Fruit fly (Drosophila melanogaster) whole organism, embryonic: Measurements from ENCODE around the gene dnc.

ENCODE experiments used
- ATbp ChIP-seq: fragments of 200-800 bp; sonication (Bioruptor generic); optimal IDR thresholded peaks from 2 replicates; lab custom pipeline; 2017; ENCODE audit warnings: missing biosample characterization, mild to moderate bottlenecking, missing genetic modification characterization, missing genetic modification reagents
- CG10267 ChIP-seq: fragments of 200-800 bp; sonication (Bioruptor generic); optimal IDR thresholded peaks from 2 replicates; lab custom pipeline; 2018; ENCODE audit warnings: missing biosample characterization, mild to moderate bottlenecking, missing genetic modification characterization, moderate library complexity
- CG11456 ChIP-seq: fragments of 200-800 bp; sonication (Bioruptor generic); IDR thresholded peaks from 3 replicates; pipeline ENCODE4 v1.3.6; 2022; ENCODE audit warnings: missing biosample characterization, missing genetic modification characterization
- CG11695 ChIP-seq: fragments of 200-800 bp; sonication (Bioruptor generic); IDR thresholded peaks from 3 replicates; pipeline ENCODE4 v1.3.6; 2022; ENCODE audit warnings: missing biosample characterization, missing genetic modification characterization
- CG11723 ChIP-seq: fragments of 200-800 bp; sonication (Bioruptor generic); optimal IDR thresholded peaks from 2 replicates; lab custom pipeline; 2017; ENCODE audit warnings: missing biosample characterization, mild to moderate bottlenecking, missing genetic modification characterization
- CG12219 ChIP-seq: fragments of 200-800 bp; sonication (Bioruptor generic); optimal IDR thresholded peaks from 3 replicates; lab custom pipeline; 2018; ENCODE audit warnings: missing biosample characterization, mild to moderate bottlenecking, missing genetic modification characterization
- CG18011 ChIP-seq: fragments of 200-800 bp; sonication (Bioruptor generic); optimal IDR thresholded peaks from 2 replicates; lab custom pipeline; 2017; ENCODE audit warnings: missing biosample characterization, missing genetic modification characterization, mild to moderate bottlenecking, moderate library complexity, missing genotype
- CG2129 ChIP-seq: fragments of 200-800 bp; sonication (Bioruptor generic); IDR thresholded peaks from 2 replicates; pipeline ENCODE4 v1.3.6; 2022; ENCODE audit warnings: missing biosample characterization, missing genetic modification characterization; ENCODE audit not compliant: partially characterized antibody
- CG30403 ChIP-seq: fragments of 200-800 bp; sonication (Bioruptor generic); optimal IDR thresholded peaks from 3 replicates; lab custom pipeline; 2016; ENCODE audit warnings: missing biosample characterization, missing genetic modification characterization
- CG3726 ChIP-seq: fragments of 200-800 bp; sonication (Bioruptor generic); IDR thresholded peaks from 3 replicates; pipeline ENCODE4, ENCODE4 v1.3.6; 2022; ENCODE audit warnings: missing biosample characterization, missing genetic modification characterization
- CG3847 ChIP-seq: fragments of 200-800 bp; sonication (Bioruptor generic); IDR thresholded peaks from 2 replicates; pipeline ENCODE4 v1.3.6; 2022; ENCODE audit warnings: missing biosample characterization, missing genetic modification characterization
- CG3995 ChIP-seq: fragments of 200-800 bp; sonication (Bioruptor generic); optimal IDR thresholded peaks from 3 replicates; lab custom pipeline; 2016; ENCODE audit warnings: missing biosample characterization, missing genetic modification characterization
- CG6254 ChIP-seq: fragments of 200-800 bp; sonication (Bioruptor generic); optimal IDR thresholded peaks from 3 replicates; lab custom pipeline; 2017; ENCODE audit warnings: mild to moderate bottlenecking, missing biosample characterization, missing genetic modification reagents, missing genetic modification characterization
- CG6272 ChIP-seq: fragments of 200-800 bp; sonication (Bioruptor generic); IDR thresholded peaks from 2 replicates; pipeline ENCODE4 v1.3.6; 2022; ENCODE audit warnings: missing biosample characterization, missing genetic modification characterization
- CG6683 ChIP-seq: fragments of 200-800 bp; sonication (Bioruptor generic); optimal IDR thresholded peaks from 2 replicates; lab custom pipeline; 2017; ENCODE audit warnings: missing biosample characterization, mild to moderate bottlenecking, missing genetic modification characterization, missing genetic modification reagents
- CHES-1-like ChIP-seq: fragments of 200-800 bp; sonication (Bioruptor generic); optimal IDR thresholded peaks from 2 replicates; lab custom pipeline; 2016; ENCODE audit warnings: missing biosample characterization, missing genetic modification characterization
- Elba2 ChIP-seq: fragments of 200-800 bp; sonication (Bioruptor generic); optimal IDR thresholded peaks from 3 replicates; lab custom pipeline; 2016; ENCODE audit warnings: missing biosample characterization, missing genetic modification characterization
- Fer1 ChIP-seq: fragments of 200-800 bp; sonication (Bioruptor generic); optimal IDR thresholded peaks from 2 replicates; lab custom pipeline; 2017; ENCODE audit warnings: missing biosample characterization, mild to moderate bottlenecking, missing genetic modification characterization
- HLH4C ChIP-seq: fragments of 200-800 bp; sonication (Bioruptor generic); IDR thresholded peaks from 3 replicates; pipeline ENCODE4 v1.3.6; 2022; ENCODE audit warnings: missing biosample characterization, missing genetic modification characterization; ENCODE audit not compliant: partially characterized antibody
- Hmr ChIP-seq: fragments of 200-800 bp; sonication (Bioruptor generic); optimal IDR thresholded peaks from 3 replicates; lab custom pipeline; 2017; ENCODE audit warnings: mild to moderate bottlenecking, missing biosample characterization, missing genetic modification reagents, missing genetic modification characterization
- Hr51 ChIP-seq, 2 experiments: fragments of 200-800 bp; sonication (Bioruptor generic); optimal IDR thresholded peaks; 2 replicates in 1 of 2; 3 replicates in 1 of 2; lab custom pipeline; 2016 to 2018; ENCODE audit warnings: missing biosample characterization in 2 of 2, missing genetic modification characterization in 2 of 2, mild to moderate bottlenecking in 1 of 2, moderate library complexity in 1 of 2
- Jarid2 ChIP-seq: fragments of 200-800 bp; sonication (Bioruptor generic); optimal IDR thresholded peaks from 3 replicates; lab custom pipeline; 2017; ENCODE audit warnings: mild to moderate bottlenecking, missing biosample characterization, missing genetic modification reagents, missing genetic modification characterization
- Lim3 ChIP-seq: fragments of 200-800 bp; sonication (Bioruptor generic); IDR thresholded peaks from 2 replicates; pipeline ENCODE4 v1.3.6; 2022; ENCODE audit warnings: missing biosample characterization, missing genetic modification characterization
- NC2α ChIP-seq: fragments of 200-800 bp; sonication (Bioruptor generic); optimal IDR thresholded peaks from 2 replicates; lab custom pipeline; 2016; ENCODE audit warnings: missing biosample characterization, missing genetic modification characterization
- Side ChIP-seq: fragments of 200-800 bp; sonication (Bioruptor generic); optimal IDR thresholded peaks from 2 replicates; lab custom pipeline; 2016; ENCODE audit warnings: missing biosample characterization, missing genetic modification characterization
- Sin3A ChIP-seq: fragments of >200 bp; optimal IDR thresholded peaks from 2 replicates; lab custom pipeline; 2018
- Sox102F ChIP-seq: fragments of 200-800 bp; sonication (Bioruptor generic); optimal IDR thresholded peaks from 2 replicates; lab custom pipeline; 2018; ENCODE audit warnings: missing biosample characterization, mild to moderate bottlenecking, missing genetic modification characterization, moderate library complexity
- Taf1 ChIP-seq: fragments of 200-800 bp; sonication (Bioruptor generic); IDR thresholded peaks from 2 replicates; pipeline ENCODE4 v1.3.6; 2022; ENCODE audit warnings: missing biosample characterization, missing genetic modification characterization
- Xrp1 ChIP-seq: fragments of 200-800 bp; sonication (Bioruptor generic); IDR thresholded peaks from 2 replicates; pipeline ENCODE4 v1.3.6; 2022; ENCODE audit warnings: missing biosample characterization, missing genetic modification characterization
- aop ChIP-seq: fragments of 200-800 bp; sonication (Bioruptor generic); IDR thresholded peaks from 2 replicates; pipeline ENCODE4 v1.3.6; 2022; ENCODE audit warnings: missing biosample characterization, missing genetic modification characterization
- bsh ChIP-seq, 2 experiments: fragments of 200-800 bp; sonication (Bioruptor generic); optimal IDR thresholded peaks; 2 replicates each; lab custom pipeline; 2017 to 2018; ENCODE audit warnings: mild to moderate bottlenecking in 2 of 2, missing biosample characterization in 2 of 2, missing genetic modification characterization in 2 of 2, moderate library complexity in 1 of 2
- btn ChIP-seq: fragments of 200-800 bp; sonication (Bioruptor generic); optimal IDR thresholded peaks from 2 replicates; lab custom pipeline; 2016; ENCODE audit warnings: missing biosample characterization, missing genetic modification characterization
- cato ChIP-seq: fragments of 200-800 bp; sonication (Bioruptor generic); optimal IDR thresholded peaks from 2 replicates; lab custom pipeline; 2016; ENCODE audit warnings: missing biosample characterization, missing genetic modification characterization, borderline replicate concordance
- caup ChIP-seq: fragments of 200-800 bp; sonication (Bioruptor generic); optimal IDR thresholded peaks from 3 replicates; lab custom pipeline; 2017; ENCODE audit warnings: missing biosample characterization, mild to moderate bottlenecking, missing genetic modification characterization, moderate library complexity; ENCODE audit not compliant: severe bottlenecking
- croc ChIP-seq: fragments of 200-800 bp; sonication (Bioruptor generic); conservative IDR thresholded peaks from 3 replicates; pipeline ENCODE4 v1.3.6; 2022; ENCODE audit warnings: missing biosample characterization, missing genetic modification characterization
- crol ChIP-seq: fragments of 200-800 bp; sonication (Bioruptor generic); IDR thresholded peaks from 2 replicates; pipeline ENCODE4 v1.3.6; 2022; ENCODE audit warnings: missing biosample characterization, missing genetic modification characterization
- gro ChIP-seq: fragments of 200-800 bp; sonication (Bioruptor generic); optimal IDR thresholded peaks from 2 replicates; lab custom pipeline; 2016; ENCODE audit warnings: missing biosample characterization, missing genetic modification characterization
- insv ChIP-seq, 2 experiments: fragments of 200-800 bp; sonication (Bioruptor generic); optimal IDR thresholded peaks; 3 replicates each; lab custom pipeline; 2016 to 2018; ENCODE audit warnings: missing biosample characterization in 2 of 2, missing genetic modification characterization in 2 of 2
- klu ChIP-seq: fragments of 200-800 bp; sonication (Bioruptor generic); IDR thresholded peaks from 2 replicates; pipeline ENCODE4 v1.3.6; 2022; ENCODE audit warnings: missing biosample characterization, missing genetic modification characterization
- knrl ChIP-seq: fragments of 200-800 bp; sonication (Bioruptor generic); IDR thresholded peaks from 3 replicates; pipeline ENCODE4 v1.3.6; 2022; ENCODE audit warnings: missing biosample characterization, missing genetic modification characterization; ENCODE audit not compliant: partially characterized antibody
- lov ChIP-seq, 2 experiments: fragments of 200-800 bp in 1 of 2; fragments of >200 bp in 1 of 2; sonication (Bioruptor generic) in 1 of 2; IDR thresholded peaks in 1 of 2; optimal IDR thresholded peaks in 1 of 2; 2 replicates in 1 of 2; 3 replicates in 1 of 2; pipeline versions ENCODE4 v1.3.6 to Lab custom; 2017 to 2022; ENCODE audit warnings: missing biosample characterization in 1 of 2, missing genetic modification characterization in 1 of 2
- luna ChIP-seq: fragments of 200-800 bp; sonication (Bioruptor generic); optimal IDR thresholded peaks from 2 replicates; lab custom pipeline; 2016; ENCODE audit warnings: missing biosample characterization, missing genetic modification characterization
- mld ChIP-seq: fragments of 200-800 bp; sonication (Bioruptor generic); IDR thresholded peaks from 3 replicates; pipeline ENCODE4 v1.3.6; 2022; ENCODE audit warnings: missing biosample characterization, missing genetic modification characterization; ENCODE audit not compliant: partially characterized antibody
- pfk ChIP-seq: fragments of 200-800 bp; sonication (Bioruptor generic); optimal IDR thresholded peaks from 2 replicates; lab custom pipeline; 2018; ENCODE audit warnings: missing biosample characterization, mild to moderate bottlenecking, missing genetic modification characterization, moderate library complexity
- pnt ChIP-seq: fragments of 200-800 bp; sonication (Bioruptor generic); optimal IDR thresholded peaks from 3 replicates; lab custom pipeline; 2016; ENCODE audit warnings: missing biosample characterization, missing genetic modification characterization
- prd ChIP-seq, 3 experiments: fragments of >200 bp in 2 of 3; fragments of 200-800 bp in 1 of 3; sonication (Bioruptor generic) in 1 of 3; optimal IDR thresholded peaks in 2 of 3; IDR thresholded peaks in 1 of 3; 2 replicates in 2 of 3; 3 replicates in 1 of 3; pipeline versions ENCODE4 v1.3.6 to Lab custom; 2017 to 2022; ENCODE audit warnings: missing biosample characterization in 1 of 3, missing genetic modification characterization in 1 of 3
- sima ChIP-seq: fragments of 200-800 bp; sonication (Bioruptor generic); optimal IDR thresholded peaks from 2 replicates; lab custom pipeline; 2016; ENCODE audit warnings: missing biosample characterization, missing genetic modification characterization
- zfh1 ChIP-seq: fragments of 200-800 bp; sonication (Bioruptor generic); IDR thresholded peaks from 3 replicates; pipeline ENCODE4 v1.3.6; 2022; ENCODE audit warnings: missing biosample characterization, missing genetic modification characterization

Gene dnc

DNA sequence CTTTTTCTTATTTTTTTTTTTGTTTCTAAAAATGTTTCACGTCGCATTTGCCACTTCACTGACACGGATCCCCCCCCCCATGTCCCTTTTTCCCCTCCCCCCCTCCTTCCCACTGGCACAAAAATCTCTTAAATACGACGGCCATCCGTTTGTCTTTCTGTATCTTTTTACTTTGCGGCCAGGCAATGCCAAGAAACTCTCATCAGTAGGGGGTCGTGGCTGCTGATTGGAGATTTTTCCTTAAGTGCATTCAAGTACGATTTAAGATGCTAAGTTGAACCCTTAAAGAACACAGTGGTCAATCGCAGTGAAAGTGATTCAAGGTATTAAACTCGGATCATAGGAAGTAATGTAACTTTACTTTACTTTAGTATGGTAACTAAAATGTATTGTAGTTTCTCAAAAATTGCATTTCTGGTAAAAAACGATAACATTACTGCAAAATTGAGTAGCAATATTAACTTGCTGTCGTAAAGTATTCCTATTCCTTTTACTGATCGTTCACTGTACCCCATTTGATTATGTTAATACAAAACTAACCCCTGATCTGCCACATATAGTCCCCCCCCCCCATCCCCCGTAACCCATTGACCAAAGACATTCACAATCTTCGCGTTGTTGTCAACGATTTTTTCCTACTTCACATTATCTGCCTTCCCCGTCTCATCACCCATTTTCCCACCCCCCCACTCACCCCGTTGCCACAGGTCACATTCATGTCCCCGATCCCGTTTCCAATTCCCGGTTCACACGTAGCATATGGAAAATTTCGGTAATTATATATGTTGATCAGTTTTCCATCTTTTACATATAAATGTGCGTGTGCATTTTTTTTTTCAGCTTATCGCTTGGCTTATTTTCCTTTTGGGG is 168.4 kb downstream of the dnc start (continued):
- TF ChIP-seq Fer1 (GFP tag; lab: Kevin White, UChicago) (no peak), CHES-1-like (GFP tag; lab: Kevin White, UChicago) (no peak), CG3847 (no peak), zfh1 (GFP tag; lab: Robert Waterston, UW) (no peak), CG18011 (GFP tag; lab: Kevin White, UChicago) (no peak), CG3995 (GFP tag; lab: Kevin White, UChicago) (no peak), HLH4C (GFP tag; lab: Robert Waterston, UW) (no peak), CG6683 (GFP tag; lab: Kevin White, UChicago) (no peak), CG30403 (GFP tag; lab: Kevin White, UChicago) (no peak), cato (GFP tag; lab: Kevin White, UChicago) (no peak), Elba2 (GFP tag; lab: Kevin White, UChicago) (no peak), croc (GFP tag; lab: Robert Waterston, UW) (no peak), NC2α (no peak), CG2129 (GFP tag; lab: Robert Waterston, UW) (no peak), sima (no peak), Hmr (GFP tag; lab: Kevin White, UChicago) (no peak), CG3726 (GFP tag; lab: Robert Waterston, UW) (no peak), knrl (GFP tag; lab: Robert Waterston, UW) (no peak), ATbp (no peak), klu (GFP tag; lab: Robert Waterston, UW) (no peak), Jarid2 (GFP tag; lab: Kevin White, UChicago) (no peak), luna (GFP tag; lab: Kevin White, UChicago) (no peak), CG6254 (GFP tag; lab: Kevin White, UChicago) (no peak), mld (GFP tag; lab: Robert Waterston, UW) (no peak), CG11695 (GFP tag; lab: Robert Waterston, UW) (no peak), CG11456 (no peak), caup (GFP tag; lab: Kevin White, UChicago) (no peak), Taf1 (GFP tag; lab: Robert Waterston, UW) (no peak), Side (no peak), CG10267 (tag; lab: Kevin White, UChicago) (no peak), crol (GFP tag; lab: Robert Waterston, UW) (peak; percentile 90), lov (optimal IDR thresholded peaks at IDR 0.05; lab: Kevin White, UChicago) (no peak), lov (GFP tag; IDR thresholded peaks at IDR 0.05; lab: Robert Waterston, UW) (no peak), insv (GFP tag; optimal IDR thresholded peaks at IDR 0.05; lab: Kevin White, UChicago) (peak in 1 of 2 experiments; percentile 83), Hr51 (GFP tag; optimal IDR thresholded peaks at IDR 0.05; lab: Kevin White, UChicago) (no peak), Lim3 (GFP tag; lab: Robert Waterston, UW) (no peak), pnt (GFP tag; lab: Kevin White, UChicago) (no peak), btn (GFP tag; lab: Kevin White, UChicago) (no peak), CG12219 (GFP tag; lab: Kevin White, UChicago) (no peak), prd (optimal IDR thresholded peaks at IDR 0.05; lab: Kevin White, UChicago) (no peak), prd (GFP tag; IDR thresholded peaks at IDR 0.05; lab: Robert Waterston, UW) (no peak), pfk (GFP tag; lab: Kevin White, UChicago) (no peak), CG11723 (GFP tag; lab: Kevin White, UChicago) (no peak), bsh (GFP tag; optimal IDR thresholded peaks at IDR 0.05; lab: Kevin White, UChicago) (no peak), CG6272 (GFP tag; lab: Robert Waterston, UW) (no peak), Xrp1 (peak; percentile 37; the same call in 1 of the 2 replicates), Sox102F (GFP tag; lab: Kevin White, UChicago) (no peak), Sin3A (lab: Kevin White, UChicago) (no peak), gro (GFP tag; lab: Kevin White, UChicago) (no peak), aop (GFP tag; lab: Robert Waterston, UW) (no peak)
